Worm (Caenorhabditis elegans) whole organism, L4/young adult: ENCODE measurements around the gene C52E2.2.

Source experiments
- W03F9.2 ChIP-seq: fragments of 150-350 bp; optimal IDR thresholded peaks from 2 replicates; lab custom pipeline; 2014; ENCODE audit warnings: missing biosample characterization, missing genetic modification characterization
- dao-5 ChIP-seq: sonication (generic microtip); optimal IDR thresholded peaks from 2 replicates; lab custom pipeline; 2016; ENCODE audit warnings: missing genotype, missing genetic modification characterization, moderate library complexity, missing compliant biosample characterization
- him-1 ChIP-seq: sonication (generic microtip); optimal IDR thresholded peaks from 2 replicates; lab custom pipeline; 2016; ENCODE audit warnings: missing genotype, missing genetic modification reagents, missing genetic modification characterization, missing compliant biosample characterization

- TF ChIP-seq dao-5 (tag; lab: Kevin White, UChicago) (no peak), him-1 (tag; lab: Kevin White, UChicago) (no peak), W03F9.2 (tag; lab: Kevin White, UChicago) (no peak)
Observed at ce11 chrII:1816053-1816452, 36.5 kb upstream of the C52E2.2 start.
